Worm (Caenorhabditis elegans): ENCODE results near the gene chil-13.

The chil-13 gene

DNA sequence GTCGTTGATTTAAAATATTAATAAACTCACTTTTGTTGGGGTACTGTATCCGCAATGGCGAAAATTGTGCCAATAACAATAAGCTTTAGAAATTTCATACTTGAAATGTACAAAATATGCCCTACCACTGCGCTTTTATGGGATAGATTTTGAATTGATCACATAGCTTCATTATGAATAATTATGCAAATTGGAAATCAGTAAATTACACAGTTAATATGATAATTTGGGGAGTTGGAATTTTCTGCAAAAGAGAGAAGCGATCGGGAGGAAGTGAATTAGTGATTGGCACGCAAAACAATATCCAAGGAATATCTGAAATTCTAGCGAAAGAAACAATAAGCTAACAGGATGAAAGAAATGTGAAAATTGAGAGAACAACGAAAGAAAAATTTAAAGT lies 12.1 kb downstream of the chil-13 start, which contains the start of gene M176.10:
M176.10 (minus strand) TSS at position 101 of the 400 bp plus-strand sequence.
- no peak for TF ChIP-seq unc-3 (GFP tag; conservative IDR thresholded peaks at IDR 0.05)
- no peak for TF ChIP-seq unc-3 (tag; optimal IDR thresholded peaks at IDR 0.05)
- TF ChIP-seq ztf-16 (tag; optimal IDR thresholded peaks at IDR 0.05): no peak
- no peak for TF ChIP-seq tbx-2 (tag; optimal IDR thresholded peaks at IDR 0.05)
- no peak for TF ChIP-seq pat-9 (tag; optimal IDR thresholded peaks at IDR 0.05)
- no peak for TF ChIP-seq hlh-15 (tag; optimal IDR thresholded peaks at IDR 0.05)
- TF ChIP-seq nfya-1 (tag; optimal IDR thresholded peaks at IDR 0.05): no peak
- no peak for TF ChIP-seq rnt-1 (tag; optimal IDR thresholded peaks at IDR 0.05)
- no peak for TF ChIP-seq hlh-8 (tag; optimal IDR thresholded peaks at IDR 0.05)

- TF ChIP-seq C38D4.7 (GFP tag; optimal IDR thresholded peaks at IDR 0.05): no peak
- TF ChIP-seq ztf-16 (tag; optimal IDR thresholded peaks at IDR 0.05): no peak
- no peak for TF ChIP-seq ceh-24 (tag; optimal IDR thresholded peaks at IDR 0.05)
- no peak for TF ChIP-seq K09A11.1 (tag; optimal IDR thresholded peaks at IDR 0.05; ENCODE audit: insufficient read depth)
- TF ChIP-seq unc-42 (tag; optimal IDR thresholded peaks at IDR 0.05): no peak
- no peak for TF ChIP-seq nhr-11 (tag; optimal IDR thresholded peaks at IDR 0.05)
- no peak for TF ChIP-seq rnt-1 (tag; optimal IDR thresholded peaks at IDR 0.05)
- TF ChIP-seq ceh-19 (GFP tag; optimal IDR thresholded peaks at IDR 0.05): no peak
- TF ChIP-seq eyg-1 (tag; optimal IDR thresholded peaks at IDR 0.05): no peak
- no peak for TF ChIP-seq ceh-30 (tag; optimal IDR thresholded peaks at IDR 0.05)
- no peak for TF ChIP-seq sox-2 (GFP tag; IDR thresholded peaks at IDR 0.05)
- TF ChIP-seq pha-4 (tag; optimal IDR thresholded peaks at IDR 0.05): no peak
- no peak for TF ChIP-seq fkh-6 (tag; optimal IDR thresholded peaks at IDR 0.05)
Measured at ce11 chrII:9421969-9422368, 16.2 kb downstream of the chil-13 start, which contains the start of gene M176.11. Gene M176.11 (plus strand): TSS chrII:9422269.

- no peak for TF ChIP-seq C38D4.7 (GFP tag; optimal IDR thresholded peaks at IDR 0.05)
- no peak for TF ChIP-seq madf-2 (tag; optimal IDR thresholded peaks at IDR 0.05)
- no peak for TF ChIP-seq lin-11 (tag; optimal IDR thresholded peaks at IDR 0.05)
- TF ChIP-seq K09A11.1 (tag; optimal IDR thresholded peaks at IDR 0.05; ENCODE audit: insufficient read depth): no peak
- no peak for TF ChIP-seq unc-55 (GFP tag; optimal IDR thresholded peaks at IDR 0.05)
- TF ChIP-seq pros-1 (tag; optimal IDR thresholded peaks at IDR 0.05): no peak
- TF ChIP-seq F13H6.1 (tag; optimal IDR thresholded peaks at IDR 0.05): no peak
- no peak for TF ChIP-seq zip-5 (tag; optimal IDR thresholded peaks at IDR 0.05)
- TF ChIP-seq pag-3 (tag; optimal IDR thresholded peaks at IDR 0.05; ENCODE audit: borderline replicate concordance): no peak
- no peak for TF ChIP-seq hlh-30 (tag; optimal IDR thresholded peaks at IDR 0.05; ENCODE audit: insufficient read depth)
- TF ChIP-seq ceh-2 (tag; optimal IDR thresholded peaks at IDR 0.05): no peak
- no peak for TF ChIP-seq eyg-1 (tag; optimal IDR thresholded peaks at IDR 0.05)
- TF ChIP-seq ceh-6 (GFP tag; optimal IDR thresholded peaks at IDR 0.05): no peak
- no peak for TF ChIP-seq syd-9 (tag; optimal IDR thresholded peaks at IDR 0.05)
- TF ChIP-seq elt-2 (tag; optimal IDR thresholded peaks at IDR 0.05): no peak
Measured at ce11 chrII:9418843-9419532, 19.1 kb downstream of the chil-13 start.

DNA sequence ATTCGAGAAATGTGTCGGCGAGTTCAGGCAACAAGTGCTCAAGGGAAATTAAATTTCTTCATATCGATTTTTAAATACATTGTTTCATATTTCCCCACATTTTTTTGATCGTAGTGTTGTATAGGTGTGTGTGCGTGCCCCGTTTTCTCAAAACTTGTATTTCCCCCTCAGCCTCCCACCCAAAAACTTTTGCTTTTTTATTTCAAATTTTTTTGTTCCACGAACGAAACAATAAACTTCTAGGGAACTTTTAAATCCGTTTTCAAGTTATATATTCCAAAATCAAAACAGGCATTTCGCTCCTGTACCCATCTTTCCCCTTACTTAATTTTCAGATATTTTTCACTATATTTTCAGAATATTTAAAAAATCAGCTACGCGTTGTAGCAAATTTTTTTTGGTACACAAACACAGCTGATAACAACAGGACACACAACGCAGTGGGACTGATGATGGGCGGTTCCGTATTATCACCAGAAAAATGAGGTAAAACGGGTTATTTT lies 20.0 kb downstream of the chil-13 start, which contains the start of the genes M176.4 and M176.16:
M176.4 (plus strand) TSS at position 301 of the 503 bp plus-strand sequence.
M176.16 (plus strand) TSS at position 453 of the 503 bp plus-strand sequence.
- no peak for TF ChIP-seq hlh-30 (tag; optimal IDR thresholded peaks at IDR 0.05; ENCODE audit: insufficient read depth)
- peak; percentile 22 for TF ChIP-seq elt-2 (tag; optimal IDR thresholded peaks at IDR 0.05)
